Worm (Caenorhabditis elegans) whole organism, L2 larva: ENCODE measurements around the gene F45E1.1.

Experiments
- blmp-1 ChIP-seq: sonication (generic microtip); optimal IDR thresholded peaks from 2 replicates; lab custom pipeline; 2017; ENCODE audit warnings: missing genetic modification characterization, mild to moderate bottlenecking, missing compliant biosample characterization, antibody characterized with exemption, moderate library complexity; ENCODE audit not compliant: insufficient read depth
- nhr-237 ChIP-seq: fragments of 150-350 bp; optimal IDR thresholded peaks from 2 replicates; lab custom pipeline; 2014; ENCODE audit warnings: missing biosample characterization, missing genetic modification characterization

DNA sequence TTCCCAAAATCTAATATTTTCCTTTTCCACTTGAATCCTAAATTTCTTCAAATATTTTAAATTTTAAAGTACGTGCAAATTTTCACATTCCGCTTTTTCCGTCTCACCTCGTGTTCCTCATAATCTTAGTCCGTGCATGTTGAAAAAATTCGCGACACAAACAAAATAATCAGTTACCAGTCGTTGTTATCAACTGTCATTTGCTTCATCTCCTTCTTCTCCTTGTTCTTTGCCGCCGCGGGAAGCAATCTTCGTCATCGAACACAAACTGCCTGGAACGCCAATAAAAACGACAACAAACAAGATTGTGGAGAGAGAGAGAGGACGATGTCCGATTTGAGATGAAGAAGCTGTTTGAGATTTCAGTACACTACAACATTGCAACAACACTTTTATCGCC lies 14.3 kb downstream of the F45E1.1 start, which contains the start of gene C34D10.5:
- TF ChIP-seq blmp-1 (tag; lab: Kevin White, UChicago), result no peak
- TF ChIP-seq nhr-237 (tag; lab: Kevin White, UChicago), result no peak
